Fruit fly (Drosophila melanogaster) whole organism, prepupa: Measurements from ENCODE around the gene IFT46.
A peak's percentile ranks its signal among the peaks of the same experiment; 100 is the strongest.

Experiments
- CG15336 ChIP-seq: fragments of 200-800 bp; sonication (Bioruptor generic); IDR thresholded peaks from 2 replicates; pipeline ENCODE4 v1.3.6; 2022; ENCODE audit warnings: missing biosample characterization, missing genetic modification characterization
- CG1621 ChIP-seq: fragments of 200-800 bp; sonication (Bioruptor generic); optimal IDR thresholded peaks from 3 replicates; lab custom pipeline; 2018; ENCODE audit warnings: missing biosample characterization, mild to moderate bottlenecking, missing genetic modification characterization
- CG16779 ChIP-seq: fragments of 200-800 bp; sonication (Bioruptor generic); optimal IDR thresholded peaks from 3 replicates; lab custom pipeline; 2017; ENCODE audit warnings: missing biosample characterization, mild to moderate bottlenecking, missing genetic modification characterization
- CG3032 ChIP-seq: fragments of 200-800 bp; optimal IDR thresholded peaks from 2 replicates; lab custom pipeline; 2019; ENCODE audit warnings: missing biosample characterization, mild to moderate bottlenecking, missing genetic modification characterization, moderate library complexity
- CG3919 ChIP-seq: fragments of 200-800 bp; sonication (Bioruptor generic); optimal IDR thresholded peaks from 3 replicates; lab custom pipeline; 2016; ENCODE audit warnings: missing biosample characterization, missing genetic modification characterization
- CG4318 ChIP-seq: fragments of 200-800 bp; sonication (Bioruptor generic); optimal IDR thresholded peaks from 3 replicates; lab custom pipeline; 2017; ENCODE audit warnings: missing biosample characterization, mild to moderate bottlenecking, missing genetic modification characterization
- CG6163 ChIP-seq: fragments of 200-800 bp; sonication (Bioruptor generic); IDR thresholded peaks from 3 replicates; pipeline ENCODE4 v1.3.6; 2022; ENCODE audit warnings: missing biosample characterization, missing genetic modification characterization
- CG6276 ChIP-seq: fragments of 200-800 bp; sonication (Bioruptor generic); optimal IDR thresholded peaks from 2 replicates; lab custom pipeline; 2017; ENCODE audit warnings: missing biosample characterization, mild to moderate bottlenecking, missing genetic modification characterization
- CG6792 ChIP-seq: fragments of 200-800 bp; sonication (Bioruptor generic); optimal IDR thresholded peaks from 3 replicates; lab custom pipeline; 2016; ENCODE audit warnings: missing biosample characterization, missing genetic modification characterization
- CG6808 ChIP-seq: fragments of 200-800 bp; sonication (Bioruptor generic); optimal IDR thresholded peaks from 3 replicates; lab custom pipeline; 2017; ENCODE audit warnings: missing biosample characterization, missing genetic modification characterization, mild to moderate bottlenecking, moderate library complexity, missing genetic modification reagents
- CG8119 ChIP-seq: fragments of 200-800 bp; sonication (Bioruptor generic); IDR thresholded peaks from 3 replicates; pipeline ENCODE4 v1.3.6; 2022; ENCODE audit warnings: missing biosample characterization, missing genetic modification characterization
- CG9139 ChIP-seq: fragments of 200-800 bp; sonication (Bioruptor generic); optimal IDR thresholded peaks from 3 replicates; lab custom pipeline; 2017; ENCODE audit warnings: missing biosample characterization, mild to moderate bottlenecking, missing genetic modification characterization
- Eip75B ChIP-seq: fragments of 200-800 bp; sonication (Bioruptor generic); optimal IDR thresholded peaks from 3 replicates; lab custom pipeline; 2016; ENCODE audit warnings: missing biosample characterization, missing genetic modification characterization
- Eip78C ChIP-seq: fragments of 200-800 bp; sonication (Bioruptor generic); peaks from one replicate; lab custom pipeline; 2016; ENCODE audit warnings: missing biosample characterization, missing genetic modification characterization
- Ets21C ChIP-seq: fragments of 200-800 bp; sonication (Bioruptor generic); optimal IDR thresholded peaks from 3 replicates; lab custom pipeline; 2016; ENCODE audit warnings: missing biosample characterization, missing genetic modification characterization
- Hr38 ChIP-seq: sonication (Bioruptor generic); optimal IDR thresholded peaks from 2 replicates; lab custom pipeline; 2016; ENCODE audit warnings: missing biosample characterization, missing genetic modification characterization
- Hr4 ChIP-seq: fragments of 200-800 bp; sonication (Bioruptor generic); optimal IDR thresholded peaks from 3 replicates; lab custom pipeline; 2016; ENCODE audit warnings: missing biosample characterization, missing genetic modification characterization
- Lpt ChIP-seq: fragments of 200-800 bp; sonication (Bioruptor generic); optimal IDR thresholded peaks from 3 replicates; lab custom pipeline; 2016; ENCODE audit warnings: missing biosample characterization, missing genetic modification characterization
- OdsH ChIP-seq: fragments of 200-800 bp; sonication (Bioruptor generic); optimal IDR thresholded peaks from 3 replicates; lab custom pipeline; 2016; ENCODE audit warnings: missing biosample characterization, missing genetic modification characterization
- Smox ChIP-seq: fragments of 200-800 bp; sonication (Bioruptor generic); optimal IDR thresholded peaks from 3 replicates; lab custom pipeline; 2016; ENCODE audit warnings: missing biosample characterization, missing genetic modification characterization
- achi ChIP-seq: fragments of 200-800 bp; sonication (Bioruptor generic); optimal IDR thresholded peaks from 3 replicates; lab custom pipeline; 2016; ENCODE audit warnings: missing biosample characterization, missing genetic modification characterization
- acj6 ChIP-seq: fragments of 200-800 bp; sonication (Bioruptor generic); optimal IDR thresholded peaks from 3 replicates; lab custom pipeline; 2016; ENCODE audit warnings: missing biosample characterization, missing genetic modification characterization
- eg ChIP-seq: fragments of 200-800 bp; sonication (Bioruptor generic); IDR thresholded peaks from 3 replicates; pipeline ENCODE4 v1.3.6; 2022; ENCODE audit warnings: missing biosample characterization, missing genetic modification characterization
- esn ChIP-seq: fragments of 200-800 bp; sonication (Bioruptor generic); optimal IDR thresholded peaks from 2 replicates; lab custom pipeline; 2016; ENCODE audit warnings: missing biosample characterization, mild to moderate bottlenecking, missing genetic modification characterization, moderate library complexity
- fd59A ChIP-seq: fragments of 200-800 bp; sonication (Bioruptor generic); optimal IDR thresholded peaks from 2 replicates; lab custom pipeline; 2017; ENCODE audit warnings: missing biosample characterization, mild to moderate bottlenecking, missing genetic modification characterization, missing genetic modification reagents
- fkh ChIP-seq: fragments of 200-800 bp; sonication (Bioruptor generic); optimal IDR thresholded peaks from 3 replicates; lab custom pipeline; 2017; ENCODE audit warnings: missing biosample characterization, mild to moderate bottlenecking, missing genetic modification characterization, moderate library complexity
- pdm3 ChIP-seq: fragments of 200-800 bp; sonication (Bioruptor generic); optimal IDR thresholded peaks from 3 replicates; lab custom pipeline; 2016; ENCODE audit warnings: missing biosample characterization, missing genetic modification characterization
- ss ChIP-seq, 2 experiments: fragments of 200-800 bp; sonication (Bioruptor generic); optimal IDR thresholded peaks; 2 replicates in 1 of 2; 3 replicates in 1 of 2; lab custom pipeline; 2017 to 2018; ENCODE audit warnings: mild to moderate bottlenecking in 2 of 2, missing biosample characterization in 2 of 2, missing genetic modification characterization in 2 of 2, moderate library complexity in 1 of 2
- svp ChIP-seq: fragments of 200-800 bp; sonication (Bioruptor generic); peaks from one replicate; lab custom pipeline; 2016; ENCODE audit warnings: missing biosample characterization, missing genetic modification characterization

Gene IFT46

dm6 chr2L:18566235-18567158, 49.4 kb downstream of the IFT46 start (continued):
- peak; percentile 72 for TF ChIP-seq svp (GFP tag; lab: Kevin White, UChicago)
- peak; percentile 48 for TF ChIP-seq CG3919 (GFP tag; lab: Kevin White, UChicago)
- TF ChIP-seq CG6276 = no peak
- peak; percentile 52; the same call in 1 of the 2 replicates for TF ChIP-seq CG15336 (GFP tag; lab: Robert Waterston, UW)
- TF ChIP-seq CG4318 (GFP tag; lab: Kevin White, UChicago) = no peak
- peak; percentile 36 for TF ChIP-seq achi
- no peak for TF ChIP-seq Hr38 (GFP tag; lab: Kevin White, UChicago)
- TF ChIP-seq CG6808 (GFP tag; lab: Kevin White, UChicago) = peak; percentile 26
- peak; percentile 52 for TF ChIP-seq Hr4 (GFP tag; lab: Kevin White, UChicago)
- peak; percentile 29 for TF ChIP-seq esn (GFP tag; lab: Kevin White, UChicago)
- TF ChIP-seq Lpt (GFP tag; lab: Kevin White, UChicago) = no peak
- peak; percentile 49 for TF ChIP-seq pdm3
- peak; percentile 33 for TF ChIP-seq CG3032
- peak; percentile 40 for TF ChIP-seq CG16779 (tag; lab: Kevin White, UChicago)
- TF ChIP-seq CG9139 (GFP tag; lab: Kevin White, UChicago) = no peak
- peak; percentile 43 for TF ChIP-seq CG1621 (tag; lab: Kevin White, UChicago)
- TF ChIP-seq, all 60 proteins: peak for 42

dm6 chr2L:18564417-18564816, 51.5 kb downstream of the IFT46 start:
- TF ChIP-seq CG1621 (tag; lab: Kevin White, UChicago) (no peak), eg (GFP tag; lab: Robert Waterston, UW) (no peak), CG6808 (GFP tag; lab: Kevin White, UChicago) (no peak), Eip75B (GFP tag; lab: Kevin White, UChicago) (no peak), CG6163 (GFP tag; lab: Robert Waterston, UW) (no peak), acj6 (GFP tag; lab: Kevin White, UChicago) (no peak), achi (no peak), Ets21C (no peak), Eip78C (GFP tag; lab: Kevin White, UChicago) (peak; percentile 7), OdsH (GFP tag; lab: Kevin White, UChicago) (no peak), Smox (GFP tag; lab: Kevin White, UChicago) (no peak), esn (GFP tag; lab: Kevin White, UChicago) (no peak), CG8119 (GFP tag; lab: Robert Waterston, UW) (no peak), fd59A (GFP tag; lab: Kevin White, UChicago) (no peak), CG3919 (GFP tag; lab: Kevin White, UChicago) (peak; percentile 12), CG16779 (tag; lab: Kevin White, UChicago) (no peak), CG6792 (GFP tag; lab: Kevin White, UChicago) (no peak), ss (GFP tag; optimal IDR thresholded peaks at IDR 0.05; lab: Kevin White, UChicago) (no peak), Lpt (GFP tag; lab: Kevin White, UChicago) (no peak), fkh (GFP tag; lab: Kevin White, UChicago) (peak; percentile 31)
